Fruit fly (Drosophila melanogaster): ENCODE data around the gene CG1764.
A peak's percentile ranks its signal among the peaks of the same experiment; 100 is the strongest.

CG1764 gene

DNA sequence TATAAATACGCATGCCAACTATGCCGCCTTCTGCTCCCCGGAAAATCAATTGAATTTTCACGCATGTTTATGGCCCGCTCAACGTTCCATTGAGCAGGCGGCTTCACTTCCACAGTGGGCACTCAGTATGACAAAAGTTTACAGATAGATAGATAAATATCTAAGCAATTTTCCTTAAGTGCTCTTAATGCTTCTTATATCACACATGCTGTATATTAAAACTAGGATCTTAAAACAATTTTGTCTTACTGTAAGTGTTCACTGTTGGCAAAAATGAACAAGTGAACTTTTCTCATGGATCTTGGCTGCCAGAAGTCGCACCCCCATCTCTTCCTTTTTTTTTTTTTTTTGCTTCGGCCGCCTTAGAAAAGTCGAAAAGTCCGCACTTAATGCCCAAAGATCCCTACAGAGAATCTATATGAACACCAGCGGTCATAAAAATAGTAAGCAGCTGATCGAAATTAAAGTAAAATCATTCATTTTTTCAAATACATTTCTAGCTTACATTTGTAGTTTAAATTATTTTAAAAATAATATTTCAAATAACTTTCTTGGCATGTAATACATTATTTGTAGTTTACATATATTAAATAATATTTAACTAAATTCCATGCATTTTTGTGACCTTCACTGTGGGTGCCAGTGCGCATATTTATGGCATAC, 49.0 kb downstream of the CG1764 start (continued):
- TF ChIP-seq Hr39 (GFP tag; optimal IDR thresholded peaks at IDR 0.05), result no peak
- TF ChIP-seq Sox15 (GFP tag; optimal IDR thresholded peaks at IDR 0.05), result no peak
- no peak for TF ChIP-seq CG16779 (tag; optimal IDR thresholded peaks at IDR 0.05)
- TF ChIP-seq dsx (GFP tag; optimal IDR thresholded peaks at IDR 0.05; ENCODE audit: poor library complexity, severe bottlenecking), result no peak
- TF ChIP-seq CG11762 (GFP tag; optimal IDR thresholded peaks at IDR 0.05; ENCODE audit: insufficient read depth), result no peak
- no peak for TF ChIP-seq svp (GFP tag)
- TF ChIP-seq OdsH (GFP tag; optimal IDR thresholded peaks at IDR 0.05), result peak; percentile 30
- no peak for TF ChIP-seq CG34406 (GFP tag; optimal IDR thresholded peaks at IDR 0.05)
- no peak for TF ChIP-seq CG8319 (GFP tag; optimal IDR thresholded peaks at IDR 0.05)

dm6 chrX:13251310-13251709, 50.9 kb downstream of the CG1764 start:
- peak; percentile 88 for TF ChIP-seq Ets21C (GFP tag; optimal IDR thresholded peaks at IDR 0.05)
- TF ChIP-seq Sox14 (GFP tag; optimal IDR thresholded peaks at IDR 0.05), result peak; percentile 95
- TF ChIP-seq esn (GFP tag; optimal IDR thresholded peaks at IDR 0.05), result peak; percentile 94
- TF ChIP-seq Eip75B (GFP tag; optimal IDR thresholded peaks at IDR 0.05), result peak; percentile 96
- peak; percentile 89 for TF ChIP-seq CG16779 (tag; optimal IDR thresholded peaks at IDR 0.05)
- peak; percentile 94 for TF ChIP-seq CG8119 (GFP tag; IDR thresholded peaks at IDR 0.05)
- TF ChIP-seq CG15336 (GFP tag; IDR thresholded peaks at IDR 0.05), result peak; percentile 95
- TF ChIP-seq achi (GFP tag; optimal IDR thresholded peaks at IDR 0.05), result peak; percentile 94
- TF ChIP-seq CG6792 (GFP tag; optimal IDR thresholded peaks at IDR 0.05), result peak; percentile 95
- TF ChIP-seq CG1621 (tag; optimal IDR thresholded peaks at IDR 0.05), result peak; percentile 95
- TF ChIP-seq Blimp-1 (GFP tag; optimal IDR thresholded peaks at IDR 0.05), result peak; percentile 78
- peak; percentile 91 to 94 for TF ChIP-seq ss (GFP tag; optimal IDR thresholded peaks at IDR 0.05)
- peak; percentile 97 for TF ChIP-seq Lpt (GFP tag; optimal IDR thresholded peaks at IDR 0.05)
- TF ChIP-seq dsx (GFP tag; optimal IDR thresholded peaks at IDR 0.05; ENCODE audit: poor library complexity, severe bottlenecking), result peak; percentile 98
- peak; percentile 90 for TF ChIP-seq CG8319 (GFP tag; optimal IDR thresholded peaks at IDR 0.05)
- TF ChIP-seq CG4318 (GFP tag; optimal IDR thresholded peaks at IDR 0.05), result peak; percentile 92
- TF ChIP-seq Eip78C (GFP tag), result peak; percentile 98
- peak; percentile 92 for TF ChIP-seq CG6808 (GFP tag; optimal IDR thresholded peaks at IDR 0.05)
- TF ChIP-seq CG34406 (GFP tag; optimal IDR thresholded peaks at IDR 0.05), result peak; percentile 90
- TF ChIP-seq CG3032 (tag; optimal IDR thresholded peaks at IDR 0.05), result peak; percentile 93
- peak; percentile 96 for TF ChIP-seq topi (GFP tag; optimal IDR thresholded peaks at IDR 0.05)
- peak; percentile 92 for TF ChIP-seq Sox15 (GFP tag; optimal IDR thresholded peaks at IDR 0.05)
- TF ChIP-seq Hr39 (GFP tag; optimal IDR thresholded peaks at IDR 0.05), result peak; percentile 96
- peak; percentile 92 for TF ChIP-seq dac (GFP tag; optimal IDR thresholded peaks at IDR 0.05)
- TF ChIP-seq CG8632 (GFP tag; optimal IDR thresholded peaks at IDR 0.05), result peak; percentile 91
- peak; percentile 84 to 94 for TF ChIP-seq salr (GFP tag; optimal IDR thresholded peaks at IDR 0.05)
- TF ChIP-seq Met (GFP tag; optimal IDR thresholded peaks at IDR 0.05), result peak; percentile 94
- TF ChIP-seq svp (GFP tag), result peak; percentile 96
- TF ChIP-seq Gug (GFP tag; IDR thresholded peaks at IDR 0.05), result peak; percentile 91
- TF ChIP-seq CG6276 (GFP tag; optimal IDR thresholded peaks at IDR 0.05), result peak; percentile 91
- peak; percentile 95 for TF ChIP-seq CG32006 (GFP tag; optimal IDR thresholded peaks at IDR 0.05)
- peak; percentile 91 for TF ChIP-seq spab (GFP tag; optimal IDR thresholded peaks at IDR 0.05)
- TF ChIP-seq lz (GFP tag; optimal IDR thresholded peaks at IDR 0.05), result peak; percentile 95
- TF ChIP-seq CG11294 (GFP tag; IDR thresholded peaks at IDR 0.05), result peak; percentile 90
- TF ChIP-seq CG7368 (GFP tag; optimal IDR thresholded peaks at IDR 0.05), result peak; percentile 97
- peak; percentile 96 for TF ChIP-seq acj6 (GFP tag; optimal IDR thresholded peaks at IDR 0.05)
- peak; percentile 94 for TF ChIP-seq Ets96B (tag; optimal IDR thresholded peaks at IDR 0.05)
- TF ChIP-seq CG11902 (GFP tag; optimal IDR thresholded peaks at IDR 0.05), result peak; percentile 93
- peak; percentile 95 for TF ChIP-seq cyc (GFP tag; optimal IDR thresholded peaks at IDR 0.05)
- TF ChIP-seq Hr4 (GFP tag; optimal IDR thresholded peaks at IDR 0.05), result peak; percentile 94
- peak; percentile 91 for TF ChIP-seq fd59A (GFP tag; optimal IDR thresholded peaks at IDR 0.05)
- peak; percentile 93 for TF ChIP-seq Sox102F (GFP tag; optimal IDR thresholded peaks at IDR 0.05)
- peak; percentile 96 for TF ChIP-seq OdsH (GFP tag; optimal IDR thresholded peaks at IDR 0.05)
- peak; percentile 89 for TF ChIP-seq fd85E (GFP tag; optimal IDR thresholded peaks at IDR 0.05)
- peak; percentile 94 for TF ChIP-seq eg (GFP tag; IDR thresholded peaks at IDR 0.05)
- peak; percentile 94 for TF ChIP-seq CG31627 (GFP tag; optimal IDR thresholded peaks at IDR 0.05)
